Fruit fly (Drosophila melanogaster) whole organism: Measurements from ENCODE around the gene sdk.

Source experiments
- Dll ChIP-seq: fragments of >200 bp; optimal IDR thresholded peaks from 2 replicates; lab custom pipeline; 2017
- EcR ChIP-seq, 2 experiments: fragments of >200 bp; optimal IDR thresholded peaks; 2 replicates each; lab custom pipeline; 2017; ENCODE audit warnings: missing biosample characterization in 2 of 2, missing genetic modification characterization in 2 of 2, missing genetic modification reagents in 2 of 2
- pan ChIP-seq: fragments of >200 bp; optimal IDR thresholded peaks from 2 replicates; lab custom pipeline; 2017
- psq ChIP-seq: fragments of >200 bp; optimal IDR thresholded peaks from 2 replicates; lab custom pipeline; 2017
- usp ChIP-seq: fragments of >200 bp; optimal IDR thresholded peaks from 2 replicates; lab custom pipeline; 2017; ENCODE audit warnings: missing biosample characterization, missing genetic modification characterization, mixed read lengths

dm6 chrX:769639-770124 is 83.0 kb downstream of the sdk start, which contains the start of gene fz3:
- TF ChIP-seq usp (GFP tag; lab: Kevin White, UChicago) (no peak), pan (lab: Kevin White, UChicago) (no peak), psq (lab: Kevin White, UChicago) (no peak), EcR (GFP tag; optimal IDR thresholded peaks at IDR 0.05; lab: Kevin White, UChicago) (no peak), Dll (lab: Kevin White, UChicago) (no peak)
